Fruit fly (Drosophila melanogaster): ENCODE data around the gene Phlpp.

Gene Phlpp

DNA sequence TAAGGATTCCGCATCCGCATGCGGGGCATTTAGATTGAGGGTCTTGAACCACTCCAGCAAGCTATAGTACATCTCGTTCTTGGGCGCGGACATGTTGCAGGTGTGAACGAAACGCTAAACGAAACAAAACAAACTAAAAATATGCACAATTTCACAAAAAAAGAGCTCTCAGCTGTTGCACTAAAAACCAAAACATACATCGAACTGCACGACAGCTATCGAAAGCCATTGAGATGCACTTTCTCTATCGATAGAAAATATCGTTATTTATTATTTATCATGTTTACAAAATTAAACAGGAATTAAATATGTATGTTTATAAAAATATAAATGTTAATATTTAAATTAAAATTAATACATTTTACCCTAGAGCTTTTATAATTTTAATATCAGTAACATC, 25.6 kb upstream of the Phlpp start, which contains the start of gene hook (continued):
- TF ChIP-seq knrl (GFP tag; IDR thresholded peaks at IDR 0.05; ENCODE audit: partially characterized antibody) (peak; percentile 84), CG14860 (GFP tag; IDR thresholded peaks at IDR 0.05; ENCODE audit: partially characterized antibody) (peak; percentile 63), Sox100B (GFP tag; optimal IDR thresholded peaks at IDR 0.05) (no peak), gro (GFP tag; optimal IDR thresholded peaks at IDR 0.05) (no peak), btn (GFP tag; optimal IDR thresholded peaks at IDR 0.05) (no peak), CG1832 (GFP tag; optimal IDR thresholded peaks at IDR 0.05) (no peak), ash1 (GFP tag; optimal IDR thresholded peaks at IDR 0.05) (no peak), lab (GFP tag; optimal IDR thresholded peaks at IDR 0.05) (no peak), sqz (GFP tag; optimal IDR thresholded peaks at IDR 0.05) (no peak), grau (tag; optimal IDR thresholded peaks at IDR 0.05) (no peak), Xbp1 (GFP tag; optimal IDR thresholded peaks at IDR 0.05) (no peak), Dip2 (GFP tag; IDR thresholded peaks at IDR 0.05) (no peak), CG2678 (tag; optimal IDR thresholded peaks at IDR 0.05) (no peak), CG18599 (GFP tag; optimal IDR thresholded peaks at IDR 0.05) (no peak), Doc3 (GFP tag; IDR thresholded peaks at IDR 0.05; ENCODE audit: partially characterized antibody) (peak; percentile 84), YL-1 (GFP tag; optimal IDR thresholded peaks at IDR 0.05) (no peak), CG16863 (GFP tag; optimal IDR thresholded peaks at IDR 0.05) (no peak), CG17612 (GFP tag; IDR thresholded peaks at IDR 0.05) (no peak), CG7786 (GFP tag; optimal IDR thresholded peaks at IDR 0.05) (no peak), CG13296 (GFP tag; optimal IDR thresholded peaks at IDR 0.05) (no peak), Camta (GFP tag; optimal IDR thresholded peaks at IDR 0.05) (no peak), CG3726 (GFP tag; IDR thresholded peaks at IDR 0.05) (no peak), CG31365 (tag; optimal IDR thresholded peaks at IDR 0.05) (no peak), sima (GFP tag; optimal IDR thresholded peaks at IDR 0.05) (no peak), scrt (GFP tag; optimal IDR thresholded peaks at IDR 0.05) (peak; percentile 40), CG4854 (GFP tag; optimal IDR thresholded peaks at IDR 0.05) (no peak), CG8478 (optimal IDR thresholded peaks at IDR 0.05) (no peak), NC2α (GFP tag; optimal IDR thresholded peaks at IDR 0.05) (no peak), Usf (GFP tag; optimal IDR thresholded peaks at IDR 0.05) (no peak), Asciz (GFP tag; optimal IDR thresholded peaks at IDR 0.05) (no peak), al (GFP tag; IDR thresholded peaks at IDR 0.05) (no peak), CG10654 (GFP tag; optimal IDR thresholded peaks at IDR 0.05) (no peak), CG12299 (tag; optimal IDR thresholded peaks at IDR 0.05) (no peak), B-H2 (GFP tag; optimal IDR thresholded peaks at IDR 0.05) (no peak), cg (GFP tag; optimal IDR thresholded peaks at IDR 0.05) (no peak), Bdp1 (GFP tag; optimal IDR thresholded peaks at IDR 0.05) (no peak), seq (GFP tag; IDR thresholded peaks at IDR 0.05) (no peak), Hr39 (optimal IDR thresholded peaks at IDR 0.05) (no peak), CG2712 (tag; optimal IDR thresholded peaks at IDR 0.05) (peak; percentile 24), vnd (GFP tag; IDR thresholded peaks at IDR 0.05; ENCODE audit: partially characterized antibody) (peak; percentile 64), Pdp1 (GFP tag; optimal IDR thresholded peaks at IDR 0.05) (no peak), zfh2 (GFP tag; optimal IDR thresholded peaks at IDR 0.05) (no peak), Xrp1 (GFP tag; IDR thresholded peaks at IDR 0.05) (no peak), ara (GFP tag; IDR thresholded peaks at IDR 0.05) (no peak), Hand (GFP tag; optimal IDR thresholded peaks at IDR 0.05) (no peak), CG11723 (GFP tag; optimal IDR thresholded peaks at IDR 0.05) (no peak), CG4730 (GFP tag; IDR thresholded peaks at IDR 0.05) (no peak), Lhr (GFP tag; optimal IDR thresholded peaks at IDR 0.05) (no peak), GATAe (GFP tag; conservative IDR thresholded peaks at IDR 0.05) (no peak), CG6689 (GFP tag; IDR thresholded peaks at IDR 0.05) (no peak), Mad (GFP tag; optimal IDR thresholded peaks at IDR 0.05) (no peak), Bteb2 (GFP tag; optimal IDR thresholded peaks at IDR 0.05) (no peak)

Measured in whole organism, embryonic.